Worm (Caenorhabditis elegans): ENCODE results near the gene C16H3.3.

DNA sequence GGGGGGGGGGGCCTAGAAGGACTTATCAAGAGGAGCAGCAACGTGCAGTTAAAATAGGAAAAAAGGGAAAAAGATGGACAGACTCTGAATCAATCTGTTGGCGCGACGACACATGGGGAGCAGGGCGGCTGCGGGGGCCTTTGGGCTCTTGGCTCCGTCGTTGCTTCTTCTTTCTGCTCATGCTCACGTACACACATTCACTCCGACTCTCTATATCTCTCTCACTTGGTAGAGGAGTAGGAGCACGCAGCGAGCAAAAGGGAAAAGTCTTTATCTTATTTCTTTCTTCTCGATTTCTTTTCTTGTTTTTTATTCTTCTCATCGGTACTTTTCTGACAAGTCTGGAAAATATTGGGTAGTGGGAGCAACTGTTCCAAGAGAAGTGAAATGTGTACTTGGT lies 18.5 kb upstream of the C16H3.3 start:
- TF ChIP-seq nhr-77 (tag; optimal IDR thresholded peaks at IDR 0.05) = no peak
- TF ChIP-seq lin-13 (GFP tag; optimal IDR thresholded peaks at IDR 0.05) = no peak
- no peak for TF ChIP-seq ama-1 (optimal IDR thresholded peaks at IDR 0.05)
- TF ChIP-seq unc-62 (GFP tag; optimal IDR thresholded peaks at IDR 0.05) = no peak
- TF ChIP-seq lsy-2 (tag; optimal IDR thresholded peaks at IDR 0.05) = peak in 1 of 2 experiments; percentile 31
- no peak for TF ChIP-seq skn-1 (tag; optimal IDR thresholded peaks at IDR 0.05)
- TF ChIP-seq nhr-12 (tag; optimal IDR thresholded peaks at IDR 0.05) = no peak
- no peak for TF ChIP-seq fos-1 (tag; optimal IDR thresholded peaks at IDR 0.05)
- TF ChIP-seq snpc-4 (tag; optimal IDR thresholded peaks at IDR 0.05) = no peak
- TF ChIP-seq ceh-16 (tag; optimal IDR thresholded peaks at IDR 0.05) = no peak
